Worm (Caenorhabditis elegans) whole organism, late embryonic: ENCODE results near the gene F08C6.5.

Experiments used
- C08G9.2 ChIP-seq: sonication (generic microtip); optimal IDR thresholded peaks from 2 replicates; lab custom pipeline; 2016; ENCODE audit warnings: mild to moderate bottlenecking, missing genetic modification characterization, moderate library complexity, missing compliant biosample characterization
- ceh-14 ChIP-seq: sonication (generic microtip); optimal IDR thresholded peaks from 2 replicates; lab custom pipeline; 2016; ENCODE audit warnings: missing genotype, missing genetic modification characterization, missing compliant biosample characterization
- hlh-15 ChIP-seq: sonication (generic microtip); optimal IDR thresholded peaks from 2 replicates; lab custom pipeline; 2016; ENCODE audit warnings: missing genetic modification characterization, missing compliant biosample characterization
- lim-6 ChIP-seq: sonication (generic microtip); optimal IDR thresholded peaks from 2 replicates; lab custom pipeline; 2016; ENCODE audit warnings: missing genetic modification characterization, missing compliant biosample characterization
- odd-2 ChIP-seq: sonication (generic microtip); optimal IDR thresholded peaks from 2 replicates; lab custom pipeline; 2017; ENCODE audit warnings: antibody characterized with exemption, mild to moderate bottlenecking, missing genetic modification characterization, missing compliant biosample characterization
- pha-2 ChIP-seq: sonication (generic microtip); optimal IDR thresholded peaks from 2 replicates; lab custom pipeline; 2017; ENCODE audit warnings: mild to moderate bottlenecking, missing genetic modification characterization, missing compliant biosample characterization
- pros-1 ChIP-seq: fragments of 150-350 bp; optimal IDR thresholded peaks from 2 replicates; lab custom pipeline; 2014; ENCODE audit warnings: missing biosample characterization, missing genetic modification reagents, missing genetic modification characterization
- sox-2 ChIP-seq: fragments of 200-800 bp; sonication (Bioruptor generic); IDR thresholded peaks from 2 replicates; pipeline ENCODE4 v1.3.6; 2022; ENCODE audit warnings: missing genetic modification reagents, missing genetic modification characterization, missing compliant biosample characterization
- tbx-2 ChIP-seq: sonication (generic microtip); optimal IDR thresholded peaks from 2 replicates; lab custom pipeline; 2016; ENCODE audit warnings: missing genetic modification characterization, missing compliant biosample characterization

DNA sequence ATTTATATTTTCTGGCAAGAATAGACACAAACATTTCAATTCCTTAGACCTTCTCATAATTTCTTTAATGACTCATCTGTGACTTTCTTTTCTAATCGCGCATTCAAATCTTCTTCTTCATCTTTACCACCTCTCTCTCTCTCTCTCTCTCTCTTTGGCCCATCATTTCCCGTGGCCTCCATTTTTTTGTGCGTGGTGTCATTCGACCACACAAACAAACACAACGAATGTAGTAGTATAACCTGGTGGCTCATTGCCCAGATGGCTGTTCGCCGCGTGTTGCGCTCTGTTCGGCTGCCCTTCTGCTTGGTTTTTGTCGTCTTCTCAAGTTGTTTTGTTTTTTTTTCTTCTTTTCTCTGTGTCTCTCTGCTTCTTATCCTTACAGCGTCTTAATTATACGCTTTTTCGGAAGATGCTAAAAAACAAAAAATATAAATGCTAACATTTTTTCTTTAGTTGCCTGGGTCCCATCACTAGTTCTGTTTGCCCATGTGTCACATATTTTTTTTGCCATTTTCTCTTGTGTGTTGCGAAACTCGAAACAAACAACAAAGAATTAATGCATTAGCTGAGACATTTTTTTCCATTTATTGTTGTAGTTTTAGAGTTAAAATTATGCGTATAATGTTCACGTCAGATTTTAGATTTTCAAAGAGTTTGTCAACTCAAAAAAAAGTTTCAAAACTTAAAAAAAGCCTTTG is 18.4 kb downstream of the F08C6.5 start:
- no peak for TF ChIP-seq odd-2
- TF ChIP-seq pros-1 (tag; lab: Kevin White, UChicago) = no peak
- peak; percentile 21 for TF ChIP-seq tbx-2
- TF ChIP-seq sox-2 (GFP tag; lab: Robert Waterston, UW) = no peak
- TF ChIP-seq C08G9.2 (tag; lab: Kevin White, UChicago) = no peak
- no peak for TF ChIP-seq ceh-14 (tag; lab: Kevin White, UChicago)
- no peak for TF ChIP-seq pha-2
- TF ChIP-seq lim-6 (tag; lab: Kevin White, UChicago) = no peak
- TF ChIP-seq hlh-15 = no peak
